Worm (Caenorhabditis elegans) whole organism, L4 larva: ENCODE data around the gene Y57A10C.1.

Experiments used
- Y5F2A.4 ChIP-seq: fragments of 200-800 bp; sonication (Bioruptor generic); optimal IDR thresholded peaks from 2 replicates; lab custom pipeline; 2018; ENCODE audit warnings: mild to moderate bottlenecking, missing genetic modification characterization, missing compliant biosample characterization
- ZK546.5 ChIP-seq, 2 experiments: sonication (generic microtip); optimal IDR thresholded peaks; 2 replicates each; lab custom pipeline; 2017; ENCODE audit warnings: missing biosample characterization in 2 of 2, missing genetic modification characterization in 2 of 2
- cey-2 ChIP-seq: sonication (generic microtip); optimal IDR thresholded peaks from 3 replicates; lab custom pipeline; 2017; ENCODE audit warnings: missing genetic modification characterization, mild to moderate bottlenecking, missing compliant biosample characterization, antibody characterized with exemption, borderline replicate concordance; ENCODE audit not compliant: insufficient read depth
- ctbp-1 ChIP-seq: fragments of 200-800 bp; sonication (Bioruptor generic); IDR thresholded peaks from 2 replicates; pipeline ENCODE4 v1.3.6; 2022; ENCODE audit warnings: missing genetic modification reagents, missing genetic modification characterization, missing compliant biosample characterization
- daf-12 ChIP-seq: fragments of 150-350 bp; optimal IDR thresholded peaks from 2 replicates; lab custom pipeline; 2014; ENCODE audit warnings: missing biosample characterization, missing genetic modification reagents, missing genetic modification characterization
- daf-16 ChIP-seq, 3 experiments: sonication (generic microtip); optimal IDR thresholded peaks; 2 replicates each; lab custom pipeline; 2016 to 2017; ENCODE audit warnings: missing genetic modification characterization in 3 of 3, missing genetic modification reagents in 3 of 3, mild to moderate bottlenecking in 2 of 3, missing compliant biosample characterization in 2 of 3, missing biosample characterization in 1 of 3, moderate library complexity in 1 of 3
- dmd-6 ChIP-seq: fragments of 200-800 bp; sonication (Bioruptor generic); IDR thresholded peaks from 2 replicates; pipeline ENCODE4 v1.3.6; 2022; ENCODE audit warnings: missing genetic modification reagents, missing genetic modification characterization, missing compliant biosample characterization
- dmd-8 ChIP-seq: fragments of 200-800 bp; sonication (Bioruptor generic); IDR thresholded peaks from 2 replicates; pipeline ENCODE4 v1.3.6; 2022; ENCODE audit warnings: missing genetic modification characterization, missing compliant biosample characterization
- dmd-9 ChIP-seq: fragments of 200-800 bp; sonication (Bioruptor generic); IDR thresholded peaks from 2 replicates; pipeline ENCODE4 v1.3.6; 2022; ENCODE audit warnings: missing genetic modification reagents, missing genetic modification characterization, missing compliant biosample characterization
- dve-1 ChIP-seq: sonication (generic microtip); optimal IDR thresholded peaks from 2 replicates; lab custom pipeline; 2017; ENCODE audit warnings: antibody characterized with exemption, mild to moderate bottlenecking, missing genetic modification characterization, missing compliant biosample characterization; ENCODE audit not compliant: insufficient read depth
- egl-43 ChIP-seq: fragments of 200-800 bp; sonication (Bioruptor generic); IDR thresholded peaks from 2 replicates; pipeline ENCODE4 v1.3.6; 2022; ENCODE audit warnings: missing genetic modification reagents, missing genetic modification characterization, missing compliant biosample characterization
- fos-1 ChIP-seq: fragments of 150-350 bp; optimal IDR thresholded peaks from 2 replicates; lab custom pipeline; 2014; ENCODE audit warnings: missing biosample characterization, missing genetic modification characterization
- gei-8 ChIP-seq: fragments of 200-800 bp; sonication (Bioruptor generic); optimal IDR thresholded peaks from 2 replicates; lab custom pipeline; 2018; ENCODE audit warnings: mild to moderate bottlenecking, missing genetic modification characterization, missing compliant biosample characterization
- lim-7 ChIP-seq: fragments of 200-800 bp; sonication (Bioruptor generic); IDR thresholded peaks from 2 replicates; pipeline ENCODE4 v1.3.6; 2022; ENCODE audit warnings: missing genetic modification characterization, missing compliant biosample characterization
- lin-1 ChIP-seq: fragments of 200-800 bp; sonication (Bioruptor generic); IDR thresholded peaks from 2 replicates; pipeline ENCODE4 v1.3.6; 2022; ENCODE audit warnings: missing genetic modification reagents, missing genetic modification characterization, missing compliant biosample characterization
- lsy-2 ChIP-seq, 2 experiments: fragments of 150-350 bp in 1 of 2; sonication (generic microtip) in 1 of 2; optimal IDR thresholded peaks; 2 replicates each; lab custom pipeline; 2014 to 2017; ENCODE audit warnings: missing biosample characterization in 2 of 2, missing genetic modification characterization in 2 of 2
- mdt-29 ChIP-seq: fragments of 200-800 bp; sonication (Bioruptor generic); IDR thresholded peaks from 2 replicates; pipeline ENCODE4 v1.3.6; 2022; ENCODE audit warnings: missing genetic modification reagents, missing genetic modification characterization, missing compliant biosample characterization
- mep-1 ChIP-seq: fragments of 150-350 bp; sonication (generic microtip); optimal IDR thresholded peaks from 3 replicates; lab custom pipeline; 2014; ENCODE audit warnings: missing biosample characterization, missing genetic modification characterization
- mes-2 ChIP-seq: sonication (generic microtip); optimal IDR thresholded peaks from 2 replicates; lab custom pipeline; 2016; ENCODE audit warnings: missing genotype, mild to moderate bottlenecking, missing genetic modification characterization, missing compliant biosample characterization; ENCODE audit not compliant: poor library complexity, severe bottlenecking
- mxl-2 ChIP-seq: fragments of 200-800 bp; sonication (Bioruptor generic); conservative IDR thresholded peaks from 2 replicates; pipeline ENCODE4 v1.3.6; 2022; ENCODE audit warnings: missing genetic modification reagents, missing genetic modification characterization, missing compliant biosample characterization
- nhr-102 ChIP-seq: sonication (generic microtip); optimal IDR thresholded peaks from 2 replicates; lab custom pipeline; 2016; ENCODE audit warnings: mild to moderate bottlenecking, missing genetic modification characterization, moderate library complexity, missing compliant biosample characterization
- nhr-11 ChIP-seq: fragments of 150-350 bp; optimal IDR thresholded peaks from 2 replicates; lab custom pipeline; 2014; ENCODE audit warnings: missing biosample characterization, missing genetic modification characterization
- nhr-111 ChIP-seq: fragments of 200-800 bp; sonication (Bioruptor generic); optimal IDR thresholded peaks from 2 replicates; lab custom pipeline; 2018; ENCODE audit warnings: mild to moderate bottlenecking, missing genetic modification characterization, missing compliant biosample characterization
- nhr-48 ChIP-seq: sonication (generic microtip); optimal IDR thresholded peaks from 2 replicates; lab custom pipeline; 2016; ENCODE audit warnings: mild to moderate bottlenecking, missing genetic modification characterization, missing compliant biosample characterization
- nhr-6 ChIP-seq: fragments of 150-350 bp; optimal IDR thresholded peaks from 2 replicates; lab custom pipeline; 2014; ENCODE audit warnings: missing biosample characterization, missing genetic modification characterization
- nhr-76 ChIP-seq: fragments of 150-350 bp; optimal IDR thresholded peaks from 2 replicates; lab custom pipeline; 2014; ENCODE audit warnings: missing biosample characterization, missing genetic modification characterization
- nhr-77 ChIP-seq: fragments of 150-350 bp; optimal IDR thresholded peaks from 2 replicates; lab custom pipeline; 2014; ENCODE audit warnings: missing biosample characterization, missing genetic modification characterization
- pha-4 ChIP-seq, 2 experiments: fragments of 150-350 bp in 1 of 2; fragments of 200-800 bp in 1 of 2; sonication (Bioruptor generic) in 1 of 2; IDR thresholded peaks in 1 of 2; optimal IDR thresholded peaks in 1 of 2; 2 replicates each; pipeline versions ENCODE4 v1.3.6 to Lab custom; 2014 to 2022; ENCODE audit warnings: missing genetic modification characterization in 2 of 2, missing genetic modification reagents in 2 of 2, missing biosample characterization in 1 of 2, missing compliant biosample characterization in 1 of 2
- pqm-1 ChIP-seq: sonication (generic microtip); optimal IDR thresholded peaks from 2 replicates; lab custom pipeline; 2017; ENCODE audit warnings: missing biosample characterization, missing genetic modification characterization
- set-16 ChIP-seq: fragments of 200-800 bp; sonication (Bioruptor generic); IDR thresholded peaks from 2 replicates; pipeline ENCODE4 v1.3.6; 2022; ENCODE audit warnings: missing genetic modification reagents, missing genetic modification characterization, missing compliant biosample characterization
- skn-1 ChIP-seq: fragments of 150-350 bp; optimal IDR thresholded peaks from 2 replicates; lab custom pipeline; 2014; ENCODE audit warnings: missing biosample characterization, missing genetic modification characterization
- unc-62 ChIP-seq, 3 experiments: fragments of 150-350 bp in 1 of 3; sonication (generic microtip); optimal IDR thresholded peaks in 2 of 3; peaks in 1 of 3; 1 replicate in 1 of 3; 2 replicates in 2 of 3; lab custom pipeline; 2014 to 2017; ENCODE audit warnings: missing biosample characterization in 3 of 3, missing genetic modification characterization in 3 of 3, missing genetic modification reagents in 3 of 3, missing genotype in 1 of 3
- vab-7 ChIP-seq: fragments of 200-800 bp; sonication (Bioruptor generic); IDR thresholded peaks from 2 replicates; pipeline ENCODE4 v1.3.6; 2022; ENCODE audit warnings: missing genetic modification reagents, missing genetic modification characterization, missing compliant biosample characterization
- zfp-2 ChIP-seq: sonication (generic microtip); optimal IDR thresholded peaks from 2 replicates; lab custom pipeline; 2016; ENCODE audit warnings: mild to moderate bottlenecking, missing genetic modification characterization, missing compliant biosample characterization
- zfp-3 ChIP-seq: fragments of 200-800 bp; sonication (Bioruptor generic); conservative IDR thresholded peaks from 2 replicates; pipeline ENCODE4 v1.3.6; 2022; ENCODE audit warnings: missing genetic modification reagents, missing genetic modification characterization, missing compliant biosample characterization
- zip-11 ChIP-seq: fragments of 200-800 bp; sonication (Bioruptor generic); IDR thresholded peaks from 2 replicates; pipeline ENCODE4 v1.3.6; 2022; ENCODE audit warnings: missing genetic modification characterization, missing compliant biosample characterization
- zip-2 ChIP-seq: fragments of 150-350 bp; optimal IDR thresholded peaks from 2 replicates; lab custom pipeline; 2014; ENCODE audit warnings: missing biosample characterization, missing genetic modification characterization

Y57A10C.1 gene

ce11 chrII:12436717-12437116 is 24.4 kb upstream of the Y57A10C.1 start:
- no peak for TF ChIP-seq zfp-2 (tag; lab: Kevin White, UChicago)
- no peak for TF ChIP-seq ZK546.5 (tag; optimal IDR thresholded peaks at IDR 0.05; lab: Kevin White, UChicago)
- TF ChIP-seq lim-7 (GFP tag; lab: Robert Waterston, UW) = 0 out of 2 replicates have a peak, but pooled peaks have one; percentile 32
- no peak for TF ChIP-seq fos-1 (tag; lab: Kevin White, UChicago)
- no peak for TF ChIP-seq zfp-3 (GFP tag; lab: Robert Waterston, UW)
- TF ChIP-seq set-16 = no peak
- TF ChIP-seq nhr-111 (GFP tag; lab: Kevin White, UChicago) = no peak

ce11 chrII:12435202-12435872 is 23.0 kb upstream of the Y57A10C.1 start:
- TF ChIP-seq pqm-1 (tag; lab: Kevin White, UChicago) (no peak), dmd-8 (GFP tag; lab: Robert Waterston, UW) (0 out of 2 replicates have a peak, but pooled peaks have one; percentile 47), dmd-9 (GFP tag; lab: Robert Waterston, UW) (0 out of 2 replicates have a peak, but pooled peaks have one; percentile 61), pha-4 (GFP tag; IDR thresholded peaks at IDR 0.05; lab: Robert Waterston, UW) (peak; percentile 18; the same call in 1 of the 2 replicates), pha-4 (tag; optimal IDR thresholded peaks at IDR 0.05; lab: Kevin White, UChicago) (no peak), set-16 (peak; percentile 62), lim-7 (GFP tag; lab: Robert Waterston, UW) (peak; percentile 63; the same call in 1 of the 2 replicates), vab-7 (peak; percentile 42; the same call in 1 of the 2 replicates), daf-12 (no peak), egl-43 (peak; percentile 57; the same call in 1 of the 2 replicates)

ce11 chrII:12432356-12432755 is 20.0 kb upstream of the Y57A10C.1 start, which contains the start of gene dct-12:
Gene dct-12, minus strand, starts transcription at chrII:12432456.
- TF ChIP-seq fos-1 (tag; lab: Kevin White, UChicago) = no peak
- peak in 1 of 2 experiments; percentile 70 for TF ChIP-seq unc-62 (GFP tag; optimal IDR thresholded peaks at IDR 0.05 in 1 of 2; lab: Kevin White, UChicago)
- no peak for TF ChIP-seq unc-62 (tag; optimal IDR thresholded peaks at IDR 0.05; lab: Kevin White, UChicago)

- TF ChIP-seq pqm-1 (tag; lab: Kevin White, UChicago) (no peak), unc-62 (GFP tag; optimal IDR thresholded peaks at IDR 0.05 in 1 of 2; lab: Kevin White, UChicago) (peak in 1 of 2 experiments; percentile 8), unc-62 (tag; optimal IDR thresholded peaks at IDR 0.05; lab: Kevin White, UChicago) (no peak)
Measured at ce11 chrII:12429743-12430142, 17.4 kb upstream of the Y57A10C.1 start, which contains the start of gene Y57A10C.8. Gene Y57A10C.8, minus strand, starts transcription at chrII:12429843.

- no peak for TF ChIP-seq daf-16 (GFP tag; optimal IDR thresholded peaks at IDR 0.05; lab: Kevin White, UChicago)
- peak; percentile 75 for TF ChIP-seq daf-16 (tag; optimal IDR thresholded peaks at IDR 0.05; lab: Kevin White, UChicago)
- TF ChIP-seq nhr-77 (tag; lab: Kevin White, UChicago) = peak; percentile 72
- peak; percentile 40 for TF ChIP-seq cey-2 (tag; lab: Kevin White, UChicago)
- TF ChIP-seq Y5F2A.4 = no peak
- no peak for TF ChIP-seq mdt-29
- no peak for TF ChIP-seq ctbp-1
- no peak for TF ChIP-seq dmd-9 (GFP tag; lab: Robert Waterston, UW)
- TF ChIP-seq nhr-11 (tag; lab: Kevin White, UChicago) = no peak
- no peak for TF ChIP-seq skn-1 (tag; lab: Kevin White, UChicago)
- TF ChIP-seq mep-1 = peak; percentile 53
- TF ChIP-seq dve-1 (tag; lab: Kevin White, UChicago) = peak; percentile 93
- TF ChIP-seq nhr-6 (tag; lab: Kevin White, UChicago) = peak; percentile 36
- TF ChIP-seq lsy-2 (tag; optimal IDR thresholded peaks at IDR 0.05; lab: Kevin White, UChicago) = peak in 1 of 2 experiments; percentile 40
- no peak for TF ChIP-seq dmd-8 (GFP tag; lab: Robert Waterston, UW)
- peak; percentile 74 for TF ChIP-seq dmd-6 (GFP tag; lab: Robert Waterston, UW)
- peak; percentile 45 for TF ChIP-seq mes-2
- TF ChIP-seq pqm-1 (tag; lab: Kevin White, UChicago) = peak; percentile 76
- no peak for TF ChIP-seq nhr-76 (tag; lab: Kevin White, UChicago)
- no peak for TF ChIP-seq zip-11 (GFP tag; lab: Robert Waterston, UW)
- peak; percentile 6 for TF ChIP-seq nhr-102 (tag; lab: Kevin White, UChicago)
- TF ChIP-seq gei-8 (GFP tag; lab: Kevin White, UChicago) = no peak
- TF ChIP-seq nhr-48 (tag; lab: Kevin White, UChicago) = no peak
- TF ChIP-seq set-16 = no peak
- no peak for TF ChIP-seq lin-1 (GFP tag; lab: Robert Waterston, UW)
- no peak for TF ChIP-seq zip-2 (tag; lab: Kevin White, UChicago)
- no peak for TF ChIP-seq mxl-2
Measured at ce11 chrII:12425644-12426222, 13.4 kb upstream of the Y57A10C.1 start, which contains the start of gene daf-22. Gene daf-22, minus strand, starts transcription at chrII:12425694.
